Fruit fly (Drosophila melanogaster) S2 (cell line): ENCODE measurements around the gene Cpr78Ca.

Experiments used
- CG8478 ChIP-seq: fragments of >200 bp; optimal IDR thresholded peaks from 2 replicates; lab custom pipeline; 2018
- CTCF ChIP-seq, 2 experiments: fragments of >200 bp; optimal IDR thresholded peaks; 2 replicates each; lab custom pipeline; 2018

- TF ChIP-seq CTCF (optimal IDR thresholded peaks at IDR 0.05; lab: Kevin White, UChicago) (no peak), CG8478 (lab: Kevin White, UChicago) (no peak)
These were observed 9.3 kb upstream of the Cpr78Ca start for dm6 chr3L:21301737-21302487.
